Worm (Caenorhabditis elegans): ENCODE results near the gene W01G7.4.

DNA sequence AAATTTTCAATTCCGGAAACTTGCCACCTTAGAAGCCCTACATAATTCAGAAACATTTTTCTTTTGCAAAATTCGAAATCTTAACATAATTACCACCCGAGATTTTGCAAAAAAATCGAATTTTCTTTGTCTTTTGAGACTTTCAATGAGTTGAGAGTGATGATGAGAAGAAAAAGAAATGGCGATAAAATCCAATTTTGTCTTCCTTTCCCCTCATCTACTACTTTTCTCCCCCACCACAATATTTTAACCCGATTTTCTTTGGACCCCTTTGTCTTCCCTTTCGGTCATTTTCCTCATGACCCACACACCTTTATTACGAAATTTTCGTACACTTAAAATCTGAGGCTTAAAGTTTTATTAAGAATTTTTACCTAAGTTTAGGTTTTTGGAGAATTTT, 37.8 kb downstream of the W01G7.4 start:
- TF ChIP-seq T23F11.4 (GFP tag; optimal IDR thresholded peaks at IDR 0.05) (no peak), C38D4.7 (GFP tag; optimal IDR thresholded peaks at IDR 0.05) (no peak), nfya-1 (tag; optimal IDR thresholded peaks at IDR 0.05) (no peak), lin-11 (tag; optimal IDR thresholded peaks at IDR 0.05) (no peak), hlh-15 (tag; optimal IDR thresholded peaks at IDR 0.05) (no peak), rnt-1 (tag; optimal IDR thresholded peaks at IDR 0.05) (no peak), fkh-6 (tag; optimal IDR thresholded peaks at IDR 0.05) (no peak), pros-1 (tag; optimal IDR thresholded peaks at IDR 0.05) (no peak)
